Worm (Caenorhabditis elegans) whole organism, midembryonic: ENCODE results near the gene svh-1.

ENCODE experiments used
- T22C8.4 ChIP-seq: fragments of 200-800 bp; sonication (Bioruptor generic); IDR thresholded peaks from 2 replicates; pipeline ENCODE4 v1.3.6; 2022; ENCODE audit warnings: missing genetic modification characterization, missing compliant biosample characterization
- cog-1 ChIP-seq: sonication (generic microtip); optimal IDR thresholded peaks from 2 replicates; lab custom pipeline; 2016; ENCODE audit warnings: missing genetic modification characterization, missing compliant biosample characterization
- flt-1 ChIP-seq: fragments of 200-800 bp; sonication (Bioruptor generic); IDR thresholded peaks from 2 replicates; pipeline ENCODE4 v1.3.6; 2022; ENCODE audit warnings: missing genetic modification characterization, missing compliant biosample characterization
- klf-2 ChIP-seq: fragments of 200-800 bp; sonication (Bioruptor generic); conservative IDR thresholded peaks from 2 replicates; pipeline ENCODE4 v1.3.6; 2022; ENCODE audit warnings: missing genetic modification reagents, missing genetic modification characterization, missing compliant biosample characterization
- med-1 ChIP-seq: sonication (generic microtip); optimal IDR thresholded peaks from 2 replicates; lab custom pipeline; 2017; ENCODE audit warnings: missing genetic modification characterization, mild to moderate bottlenecking, missing compliant biosample characterization, antibody characterized with exemption, missing genetic modification reagents; ENCODE audit not compliant: insufficient read depth
- ref-1 ChIP-seq: fragments of 200-800 bp; sonication (Bioruptor generic); conservative IDR thresholded peaks from 2 replicates; pipeline ENCODE4 v1.3.6; 2022; ENCODE audit warnings: missing genetic modification reagents, missing genetic modification characterization, missing compliant biosample characterization
- tab-1 ChIP-seq: fragments of 200-800 bp; sonication (Bioruptor generic); IDR thresholded peaks from 2 replicates; pipeline ENCODE4 v1.3.6; 2022; ENCODE audit warnings: missing genetic modification characterization, missing compliant biosample characterization
- ztf-23 ChIP-seq: fragments of 200-800 bp; sonication (Bioruptor generic); IDR thresholded peaks from 2 replicates; pipeline ENCODE4 v1.3.6; 2022; ENCODE audit warnings: missing genetic modification reagents, missing genetic modification characterization, missing compliant biosample characterization
- ztf-29 ChIP-seq: fragments of 200-800 bp; sonication (Bioruptor generic); IDR thresholded peaks from 2 replicates; pipeline ENCODE4 v1.3.6; 2022; ENCODE audit warnings: missing genetic modification reagents, missing genetic modification characterization, missing compliant biosample characterization

svh-1 gene

ce11 chrIV:8189667-8190066 is 16.7 kb upstream of the svh-1 start:
- TF ChIP-seq cog-1 (tag; lab: Kevin White, UChicago): no peak
- TF ChIP-seq ztf-23: no peak; the same call in 1 of the 2 replicates
- TF ChIP-seq flt-1 (GFP tag; lab: Robert Waterston, UW): no peak
- no peak for TF ChIP-seq klf-2
- no peak for TF ChIP-seq tab-1
- no peak for TF ChIP-seq med-1 (GFP tag; lab: Kevin White, UChicago)
- no peak for TF ChIP-seq ref-1
- no peak for TF ChIP-seq T22C8.4 (GFP tag; lab: Robert Waterston, UW)
- TF ChIP-seq ztf-29 (GFP tag; lab: Robert Waterston, UW): no peak

- TF ChIP-seq ztf-23 (no peak), T22C8.4 (GFP tag; lab: Robert Waterston, UW) (no peak), flt-1 (GFP tag; lab: Robert Waterston, UW) (no peak), med-1 (GFP tag; lab: Kevin White, UChicago) (no peak), tab-1 (no peak), ref-1 (no peak), klf-2 (no peak)
Measured at ce11 chrIV:8192878-8193277, 13.5 kb upstream of the svh-1 start.

ce11 chrIV:8198851-8199250 is 7.6 kb upstream of the svh-1 start, which contains the start of gene wsp-1:
wsp-1 (minus strand) TSS chrIV:8198951.
- TF ChIP-seq flt-1 (GFP tag; lab: Robert Waterston, UW): no peak
- no peak for TF ChIP-seq ref-1
- no peak for TF ChIP-seq ztf-29 (GFP tag; lab: Robert Waterston, UW)
- no peak for TF ChIP-seq tab-1
- TF ChIP-seq T22C8.4 (GFP tag; lab: Robert Waterston, UW): no peak
- no peak for TF ChIP-seq ztf-23
- no peak for TF ChIP-seq cog-1 (tag; lab: Kevin White, UChicago)
- TF ChIP-seq med-1 (GFP tag; lab: Kevin White, UChicago): no peak
- no peak for TF ChIP-seq klf-2

ce11 chrIV:8199274-8199673 is 7.1 kb upstream of the svh-1 start:
- TF ChIP-seq med-1 (GFP tag; lab: Kevin White, UChicago) (no peak), cog-1 (tag; lab: Kevin White, UChicago) (no peak), T22C8.4 (GFP tag; lab: Robert Waterston, UW) (no peak), tab-1 (no peak), flt-1 (GFP tag; lab: Robert Waterston, UW) (no peak), ref-1 (no peak), ztf-23 (no peak), klf-2 (no peak), ztf-29 (GFP tag; lab: Robert Waterston, UW) (no peak)

- TF ChIP-seq ztf-23 (no peak), flt-1 (GFP tag; lab: Robert Waterston, UW) (no peak), klf-2 (no peak), tab-1 (no peak), ref-1 (no peak), ztf-29 (GFP tag; lab: Robert Waterston, UW) (no peak), cog-1 (tag; lab: Kevin White, UChicago) (no peak), T22C8.4 (GFP tag; lab: Robert Waterston, UW) (no peak)
Measured at ce11 chrIV:8199824-8200223, 6.6 kb upstream of the svh-1 start.

- TF ChIP-seq flt-1 (GFP tag; lab: Robert Waterston, UW) (no peak), ztf-29 (GFP tag; lab: Robert Waterston, UW) (no peak), ztf-23 (no peak)
Measured at ce11 chrIV:8201133-8201532, 5.3 kb upstream of the svh-1 start, which contains the start of gene glrx-22. glrx-22 (minus strand) TSS chrIV:8201233.

ce11 chrIV:8203555-8203954 is 2.9 kb upstream of the svh-1 start:
- TF ChIP-seq flt-1 (GFP tag; lab: Robert Waterston, UW) (no peak), ztf-23 (no peak), ztf-29 (GFP tag; lab: Robert Waterston, UW) (no peak), T22C8.4 (GFP tag; lab: Robert Waterston, UW) (no peak), cog-1 (tag; lab: Kevin White, UChicago) (no peak), tab-1 (no peak), med-1 (GFP tag; lab: Kevin White, UChicago) (no peak), klf-2 (no peak), ref-1 (no peak)

ce11 chrIV:8205272-8206098 is 929 bp upstream of the svh-1 start, which contains the start of gene hgrs-1:
hgrs-1 (minus strand) TSS chrIV:8206048.
- TF ChIP-seq cog-1 (tag; lab: Kevin White, UChicago): no peak
- TF ChIP-seq ref-1: no peak
- no peak for TF ChIP-seq flt-1 (GFP tag; lab: Robert Waterston, UW)
- no peak for TF ChIP-seq ztf-23
- TF ChIP-seq T22C8.4 (GFP tag; lab: Robert Waterston, UW): no peak
- no peak for TF ChIP-seq tab-1
- TF ChIP-seq ztf-29 (GFP tag; lab: Robert Waterston, UW): no peak
- no peak for TF ChIP-seq klf-2
- TF ChIP-seq med-1 (GFP tag; lab: Kevin White, UChicago): no peak

ce11 chrIV:8208855-8209254 is 2.4 kb downstream of the svh-1 start:
- TF ChIP-seq ztf-29 (GFP tag; lab: Robert Waterston, UW) (no peak), tab-1 (no peak), klf-2 (no peak), ztf-23 (no peak), med-1 (GFP tag; lab: Kevin White, UChicago) (no peak), T22C8.4 (GFP tag; lab: Robert Waterston, UW) (no peak), flt-1 (GFP tag; lab: Robert Waterston, UW) (no peak), cog-1 (tag; lab: Kevin White, UChicago) (no peak)

ce11 chrIV:8210300-8210699 is 3.9 kb downstream of the svh-1 start, which contains the start of gene C07G1.6:
C07G1.6 (minus strand) TSS chrIV:8210400.
- TF ChIP-seq tab-1 (no peak), ztf-29 (GFP tag; lab: Robert Waterston, UW) (no peak), ztf-23 (no peak), ref-1 (no peak), T22C8.4 (GFP tag; lab: Robert Waterston, UW) (no peak), flt-1 (GFP tag; lab: Robert Waterston, UW) (no peak), klf-2 (no peak), cog-1 (tag; lab: Kevin White, UChicago) (no peak), med-1 (GFP tag; lab: Kevin White, UChicago) (no peak)
